Worm (Caenorhabditis elegans): ENCODE results near the gene dod-23.
A peak's percentile ranks its signal among the peaks of the same experiment; 100 is the strongest.

The dod-23 gene

DNA sequence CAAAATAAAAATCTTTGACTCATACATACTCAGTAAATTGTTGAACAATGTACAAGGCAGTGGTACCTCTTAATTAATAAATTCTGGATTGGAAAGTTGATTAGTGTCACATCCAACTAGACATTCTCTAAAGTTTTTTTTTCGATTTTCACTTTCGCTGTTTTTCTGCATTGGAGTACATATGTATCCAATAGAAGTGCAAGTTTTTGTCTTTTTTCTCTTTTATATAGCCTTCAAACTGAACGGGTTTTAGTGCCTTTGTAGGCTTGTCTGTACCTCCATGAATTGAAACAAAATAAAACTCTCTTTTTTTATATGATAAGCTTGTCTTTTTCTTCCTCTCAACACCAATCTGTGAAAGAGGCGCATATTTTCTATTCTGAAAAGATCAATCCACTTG is 18.8 kb downstream of the dod-23 start:
- no peak for TF ChIP-seq gmeb-1 (tag; optimal IDR thresholded peaks at IDR 0.05)
- peak; percentile 77 for TF ChIP-seq blmp-1 (tag; optimal IDR thresholded peaks at IDR 0.05; ENCODE audit: insufficient read depth)

ce11 chrII:8377722-8378121 is 21.2 kb downstream of the dod-23 start:
- no peak for TF ChIP-seq nhr-12 (tag; optimal IDR thresholded peaks at IDR 0.05)
- no peak for TF ChIP-seq nhr-129 (tag; optimal IDR thresholded peaks at IDR 0.05)
- no peak for TF ChIP-seq dmd-4 (tag; optimal IDR thresholded peaks at IDR 0.05)
- TF ChIP-seq blmp-1 (tag; optimal IDR thresholded peaks at IDR 0.05; ENCODE audit: insufficient read depth), result no peak
- TF ChIP-seq mab-5 (tag; optimal IDR thresholded peaks at IDR 0.05), result no peak
- TF ChIP-seq nhr-21 (tag; optimal IDR thresholded peaks at IDR 0.05), result no peak
- TF ChIP-seq R02D3.7 (tag; optimal IDR thresholded peaks at IDR 0.05), result no peak
- TF ChIP-seq ceh-82 (tag; optimal IDR thresholded peaks at IDR 0.05), result no peak
- no peak for TF ChIP-seq elt-1 (tag; optimal IDR thresholded peaks at IDR 0.05)
- TF ChIP-seq alr-1 (tag; optimal IDR thresholded peaks at IDR 0.05), result no peak
- no peak for TF ChIP-seq unc-39 (tag; optimal IDR thresholded peaks at IDR 0.05)
- no peak for TF ChIP-seq nhr-10 (tag; optimal IDR thresholded peaks at IDR 0.05)
- TF ChIP-seq snpc-4 (tag; optimal IDR thresholded peaks at IDR 0.05), result no peak
- TF ChIP-seq nhr-25 (tag; optimal IDR thresholded peaks at IDR 0.05), result no peak
- no peak for TF ChIP-seq ZK546.5 (tag; optimal IDR thresholded peaks at IDR 0.05)
- no peak for TF ChIP-seq mbf-1 (tag; optimal IDR thresholded peaks at IDR 0.05)

- TF ChIP-seq sma-9 (GFP tag; optimal IDR thresholded peaks at IDR 0.05) (no peak), sma-9 (tag; optimal IDR thresholded peaks at IDR 0.05) (no peak), nhr-10 (tag; optimal IDR thresholded peaks at IDR 0.05) (no peak), skn-1 (tag; optimal IDR thresholded peaks at IDR 0.05) (no peak), nhr-12 (tag; optimal IDR thresholded peaks at IDR 0.05) (no peak), mbf-1 (tag; optimal IDR thresholded peaks at IDR 0.05) (no peak)
Measured at ce11 chrII:8370194-8370593, 28.8 kb downstream of the dod-23 start.

DNA sequence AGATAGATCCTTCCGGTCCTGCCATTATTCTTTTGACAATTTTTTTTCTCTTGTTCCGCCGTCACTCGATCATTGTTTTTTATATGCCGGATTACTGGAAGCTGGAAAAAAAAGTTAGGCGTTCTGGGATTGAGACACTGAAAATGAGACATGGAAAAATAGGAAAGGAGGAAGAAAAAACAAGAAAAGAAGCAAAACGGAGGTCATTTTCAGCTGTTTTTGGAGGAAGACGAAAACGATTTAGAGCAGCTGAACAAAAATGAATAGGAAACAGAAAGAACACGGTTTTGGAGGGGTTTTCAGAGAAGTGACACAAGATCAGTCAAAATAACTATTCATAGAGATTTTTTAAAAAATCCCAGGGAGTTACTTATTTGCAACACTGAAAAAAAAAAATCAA is 29.9 kb downstream of the dod-23 start, which contains the start of gene amt-3:
TSS of gene amt-3 (minus strand) at position 101 of the 400 bp plus-strand sequence.
- no peak for TF ChIP-seq snpc-4 (tag; optimal IDR thresholded peaks at IDR 0.05)
- TF ChIP-seq aly-2 (tag; optimal IDR thresholded peaks at IDR 0.05), result no peak
- no peak for TF ChIP-seq nhr-10 (tag; optimal IDR thresholded peaks at IDR 0.05)
- no peak for TF ChIP-seq blmp-1 (tag; optimal IDR thresholded peaks at IDR 0.05; ENCODE audit: insufficient read depth)
- TF ChIP-seq mab-5 (tag; optimal IDR thresholded peaks at IDR 0.05), result no peak
- no peak for TF ChIP-seq egl-27 (tag; optimal IDR thresholded peaks at IDR 0.05)
- no peak for TF ChIP-seq mdl-1 (tag; optimal IDR thresholded peaks at IDR 0.05)
- no peak for TF ChIP-seq skn-1 (tag; optimal IDR thresholded peaks at IDR 0.05)
- TF ChIP-seq mbf-1 (tag; optimal IDR thresholded peaks at IDR 0.05), result no peak
- no peak for TF ChIP-seq dmd-4 (tag; optimal IDR thresholded peaks at IDR 0.05)
- TF ChIP-seq alr-1 (tag; optimal IDR thresholded peaks at IDR 0.05), result no peak
- no peak for TF ChIP-seq elt-3 (tag; optimal IDR thresholded peaks at IDR 0.05)
- no peak for TF ChIP-seq gmeb-1 (tag; optimal IDR thresholded peaks at IDR 0.05)
- no peak for TF ChIP-seq ztf-1 (GFP tag; conservative IDR thresholded peaks at IDR 0.05)
- TF ChIP-seq peb-1 (tag; optimal IDR thresholded peaks at IDR 0.05), result no peak

ce11 chrII:8360453-8360852 is 38.5 kb downstream of the dod-23 start, which contains the start of gene M195.2:
TSS of gene M195.2 (plus strand) at chrII:8360753.
- no peak for TF ChIP-seq F13H6.1 (tag; optimal IDR thresholded peaks at IDR 0.05)
- no peak for TF ChIP-seq R02D3.7 (tag; optimal IDR thresholded peaks at IDR 0.05)
- no peak for TF ChIP-seq ztf-4 (tag; optimal IDR thresholded peaks at IDR 0.05)
- TF ChIP-seq mab-5 (tag; optimal IDR thresholded peaks at IDR 0.05), result no peak
- TF ChIP-seq alr-1 (tag; optimal IDR thresholded peaks at IDR 0.05), result no peak
- TF ChIP-seq ztf-11 (tag; optimal IDR thresholded peaks at IDR 0.05), result no peak
- no peak for TF ChIP-seq ZK546.5 (tag; optimal IDR thresholded peaks at IDR 0.05)
- no peak for TF ChIP-seq elt-3 (tag; optimal IDR thresholded peaks at IDR 0.05)
- no peak for TF ChIP-seq nhr-25 (tag; optimal IDR thresholded peaks at IDR 0.05)

DNA sequence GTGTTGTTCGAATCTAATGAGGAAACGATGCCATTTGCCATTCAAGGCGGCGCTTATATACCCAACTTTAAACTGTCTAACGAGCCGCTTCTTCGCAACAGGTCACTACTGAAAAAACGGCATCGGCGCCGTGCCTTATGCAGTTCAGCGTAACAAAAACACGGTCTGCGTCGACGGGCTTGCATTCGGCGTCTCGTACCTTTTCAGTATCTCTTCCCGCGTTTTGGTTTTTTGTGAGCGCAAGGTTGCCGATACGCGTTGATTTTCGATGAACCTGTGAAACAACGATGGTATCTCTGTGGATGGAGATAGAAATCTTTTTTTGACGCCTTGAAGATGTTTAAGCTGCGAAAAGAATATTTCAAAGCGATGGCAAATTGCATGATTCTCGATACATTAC is 39.6 kb downstream of the dod-23 start, which contains the start of gene col-77:
TSS of gene col-77 (minus strand) at position 32 of the 400 bp plus-strand sequence.
- TF ChIP-seq unc-62 (GFP tag; optimal IDR thresholded peaks at IDR 0.05) (no peak), nhr-12 (tag; optimal IDR thresholded peaks at IDR 0.05) (no peak), ceh-82 (tag; optimal IDR thresholded peaks at IDR 0.05) (no peak), ceh-16 (tag; optimal IDR thresholded peaks at IDR 0.05) (no peak), blmp-1 (tag; optimal IDR thresholded peaks at IDR 0.05; ENCODE audit: insufficient read depth) (no peak), lin-13 (GFP tag; optimal IDR thresholded peaks at IDR 0.05) (no peak), nhr-129 (tag; optimal IDR thresholded peaks at IDR 0.05) (no peak), nhr-25 (tag; optimal IDR thresholded peaks at IDR 0.05) (no peak), ztf-11 (tag; optimal IDR thresholded peaks at IDR 0.05) (no peak), sma-3 (GFP tag; optimal IDR thresholded peaks at IDR 0.05) (no peak), C34F6.9 (tag; optimal IDR thresholded peaks at IDR 0.05) (no peak), alr-1 (tag; optimal IDR thresholded peaks at IDR 0.05) (no peak), skn-1 (tag; optimal IDR thresholded peaks at IDR 0.05) (no peak), aly-2 (tag; optimal IDR thresholded peaks at IDR 0.05) (no peak), ZK546.5 (tag; optimal IDR thresholded peaks at IDR 0.05) (no peak), nhr-23 (tag; optimal IDR thresholded peaks at IDR 0.05) (no peak)
